Worm (Caenorhabditis elegans) whole organism, L2 larva: ENCODE results near the gene ZK809.8.

Experiments
- blmp-1 ChIP-seq: sonication (generic microtip); optimal IDR thresholded peaks from 2 replicates; lab custom pipeline; 2017; ENCODE audit warnings: missing genetic modification characterization, mild to moderate bottlenecking, missing compliant biosample characterization, antibody characterized with exemption, moderate library complexity; ENCODE audit not compliant: insufficient read depth
- fos-1 ChIP-seq: fragments of 150-350 bp; optimal IDR thresholded peaks from 2 replicates; lab custom pipeline; 2014; ENCODE audit warnings: missing biosample characterization, missing genetic modification characterization
- gmeb-1 ChIP-seq: fragments of 150-350 bp; optimal IDR thresholded peaks from 2 replicates; lab custom pipeline; 2014; ENCODE audit warnings: missing biosample characterization, missing genetic modification characterization
- lsy-2 ChIP-seq, 2 experiments: fragments of 150-350 bp in 1 of 2; sonication (generic microtip) in 1 of 2; optimal IDR thresholded peaks; 2 replicates each; lab custom pipeline; 2014 to 2017; ENCODE audit warnings: missing biosample characterization in 2 of 2, missing genetic modification characterization in 2 of 2
- nhr-11 ChIP-seq: fragments of 150-350 bp; optimal IDR thresholded peaks from 2 replicates; lab custom pipeline; 2014; ENCODE audit warnings: missing biosample characterization, missing genetic modification characterization
- nhr-77 ChIP-seq: fragments of 150-350 bp; optimal IDR thresholded peaks from 2 replicates; lab custom pipeline; 2014; ENCODE audit warnings: missing biosample characterization, missing genetic modification characterization
- sma-3 ChIP-seq: sonication (generic microtip); optimal IDR thresholded peaks from 2 replicates; lab custom pipeline; 2016; ENCODE audit warnings: missing genetic modification reagents, missing genetic modification characterization, missing compliant biosample characterization
- unc-39 ChIP-seq: fragments of 150-350 bp; optimal IDR thresholded peaks from 2 replicates; lab custom pipeline; 2014; ENCODE audit warnings: missing biosample characterization, missing genetic modification characterization
- ztf-11 ChIP-seq: sonication (generic microtip); optimal IDR thresholded peaks from 2 replicates; lab custom pipeline; 2017; ENCODE audit warnings: missing biosample characterization, missing genetic modification characterization

- TF ChIP-seq fos-1 (no peak), sma-3 (GFP tag; lab: Kevin White, UChicago) (no peak), lsy-2 (tag; optimal IDR thresholded peaks at IDR 0.05; lab: Kevin White, UChicago) (peak in 1 of 2 experiments; percentile 43), ztf-11 (no peak), nhr-77 (tag; lab: Kevin White, UChicago) (no peak), blmp-1 (tag; lab: Kevin White, UChicago) (no peak), gmeb-1 (tag; lab: Kevin White, UChicago) (peak; percentile 27), nhr-11 (tag; lab: Kevin White, UChicago) (no peak), unc-39 (tag; lab: Kevin White, UChicago) (no peak)
Observed at ce11 chrIV:11636409-11636723, 12.5 kb downstream of the ZK809.8 start, which contains the start of gene F58B3.6.
